ENCODE assay signal across 5 fruit fly cellular contexts in genomic region chr2L:9176114-9176553, dm6.
TF ChIP-seq lines count a peak whose summit lies in the region.

No protein-coding gene starts in this region.

TF ChIP-seq in whole organism, adult, 20 proteins besides CTCF, POLR2A, EP300 and RAD21 (continued from another document):
- TF ChIP-seq CG14711 (tag; optimal IDR thresholded peaks at IDR 0.05; lab: Kevin White, UChicago) (peak; percentile 47), CG33017 (tag; optimal IDR thresholded peaks at IDR 0.05; lab: Kevin White, UChicago) (peak; percentile 70), cnc (optimal IDR thresholded peaks at IDR 0.05; lab: Kevin White, UChicago) (no peak)

TF ChIP-seq in whole organism, embryonic, 481 proteins besides CTCF, POLR2A, EP300 and RAD21 (continued from another document and continues in another):
- peak; percentile 76 for TF ChIP-seq ci (GFP tag; IDR thresholded peaks at IDR 0.05; lab: Robert Waterston, UW)
- TF ChIP-seq gsb (GFP tag; IDR thresholded peaks at IDR 0.05; lab: Robert Waterston, UW) = no peak
- no peak for TF ChIP-seq Dad (GFP tag; optimal IDR thresholded peaks at IDR 0.05; lab: Kevin White, UChicago)
- TF ChIP-seq CG6791 (GFP tag; IDR thresholded peaks at IDR 0.05; lab: Robert Waterston, UW; ENCODE audit: partially characterized antibody) = 0 out of 3 replicates have a peak, but pooled peaks have one; percentile 43
- TF ChIP-seq stc (GFP tag; IDR thresholded peaks at IDR 0.05; lab: Robert Waterston, UW) = peak; percentile 57; the same call in 1 of the 2 replicates
- peak; percentile 62; the same call in 1 of the 2 replicates for TF ChIP-seq seq (GFP tag; IDR thresholded peaks at IDR 0.05; lab: Robert Waterston, UW)
- TF ChIP-seq hkb (optimal IDR thresholded peaks at IDR 0.05; lab: Kevin White, UChicago) = no peak
- peak; percentile 52; the same call in 1 of the 2 replicates for TF ChIP-seq hkb (GFP tag; IDR thresholded peaks at IDR 0.05; lab: Robert Waterston, UW)
- TF ChIP-seq CG1832 (GFP tag; optimal IDR thresholded peaks at IDR 0.05; lab: Kevin White, UChicago) = peak; percentile 97
- TF ChIP-seq pnt (GFP tag; optimal IDR thresholded peaks at IDR 0.05; lab: Kevin White, UChicago) = no peak
- TF ChIP-seq gro (GFP tag; optimal IDR thresholded peaks at IDR 0.05; lab: Kevin White, UChicago) = peak; percentile 18
- no peak for TF ChIP-seq tgo (GFP tag; IDR thresholded peaks at IDR 0.05; lab: Robert Waterston, UW)
- TF ChIP-seq sqz (GFP tag; optimal IDR thresholded peaks at IDR 0.05; lab: Kevin White, UChicago) = peak; percentile 15
- peak; percentile 44 for TF ChIP-seq cwo (GFP tag; optimal IDR thresholded peaks at IDR 0.05; lab: Kevin White, UChicago)
- TF ChIP-seq chinmo (GFP tag; IDR thresholded peaks at IDR 0.05; lab: Robert Waterston, UW; ENCODE audit: partially characterized antibody) = peak; percentile 95
- TF ChIP-seq Dll (GFP tag; IDR thresholded peaks at IDR 0.05; lab: Robert Waterston, UW; ENCODE audit: partially characterized antibody) = no peak
- peak; percentile 70 for TF ChIP-seq CG32532 (GFP tag; IDR thresholded peaks at IDR 0.05; lab: Robert Waterston, UW)
- 0 out of 4 replicates have a peak, but pooled peaks have one; percentile 31 for TF ChIP-seq Gug (GFP tag; IDR thresholded peaks at IDR 0.05; lab: Robert Waterston, UW)
- no peak for TF ChIP-seq kay (GFP tag; optimal IDR thresholded peaks at IDR 0.05; lab: Kevin White, UChicago)
- TF ChIP-seq CG3726 (GFP tag; IDR thresholded peaks at IDR 0.05; lab: Robert Waterston, UW) = no peak
- TF ChIP-seq Hr78 (GFP tag; optimal IDR thresholded peaks at IDR 0.05; lab: Kevin White, UChicago) = peak in 1 of 2 experiments; percentile 83
- peak; percentile 59 for TF ChIP-seq CG3281 (GFP tag; optimal IDR thresholded peaks at IDR 0.05; lab: Kevin White, UChicago)
- TF ChIP-seq Trl (optimal IDR thresholded peaks at IDR 0.05; lab: Kevin White, UChicago) = peak; percentile 97 to 99
- TF ChIP-seq Trl (GFP tag; optimal IDR thresholded peaks at IDR 0.05; lab: Kevin White, UChicago) = peak; percentile 66
- TF ChIP-seq Camta (GFP tag; optimal IDR thresholded peaks at IDR 0.05; lab: Kevin White, UChicago) = peak; percentile 35
- no peak for TF ChIP-seq ash1 (GFP tag; optimal IDR thresholded peaks at IDR 0.05; lab: Kevin White, UChicago)
- no peak for TF ChIP-seq CG1647 (GFP tag; optimal IDR thresholded peaks at IDR 0.05; lab: Kevin White, UChicago)
- peak; percentile 100 for TF ChIP-seq CG3163 (GFP tag; optimal IDR thresholded peaks at IDR 0.05; lab: Kevin White, UChicago)
- TF ChIP-seq CG12071 (GFP tag; optimal IDR thresholded peaks at IDR 0.05; lab: Kevin White, UChicago) = peak; percentile 61
- TF ChIP-seq CG4282 (GFP tag; optimal IDR thresholded peaks at IDR 0.05; lab: Kevin White, UChicago) = no peak
- no peak for TF ChIP-seq CkIIα-i1 (GFP tag; IDR thresholded peaks at IDR 0.05; lab: Robert Waterston, UW)

TF ChIP-seq in whole organism, prepupa, 60 proteins besides CTCF, POLR2A, EP300 and RAD21 (continued from another document and continues in another):
- peak; percentile 46 for TF ChIP-seq topi (GFP tag; optimal IDR thresholded peaks at IDR 0.05; lab: Kevin White, UChicago)
- no peak for TF ChIP-seq Eip78C (GFP tag; lab: Kevin White, UChicago)
- TF ChIP-seq Met (GFP tag; optimal IDR thresholded peaks at IDR 0.05; lab: Kevin White, UChicago) = peak; percentile 5
- peak; percentile 88 for TF ChIP-seq CG6854 (GFP tag; optimal IDR thresholded peaks at IDR 0.05; lab: Kevin White, UChicago)
- TF ChIP-seq spab (GFP tag; optimal IDR thresholded peaks at IDR 0.05; lab: Kevin White, UChicago) = no peak
- no peak for TF ChIP-seq OdsH (GFP tag; optimal IDR thresholded peaks at IDR 0.05; lab: Kevin White, UChicago)
- TF ChIP-seq CG11294 (GFP tag; IDR thresholded peaks at IDR 0.05; lab: Robert Waterston, UW) = peak; percentile 51; the same call in 1 of the 2 replicates
- TF ChIP-seq Lpt (GFP tag; optimal IDR thresholded peaks at IDR 0.05; lab: Kevin White, UChicago) = peak; percentile 46
- TF ChIP-seq Eip75B (GFP tag; optimal IDR thresholded peaks at IDR 0.05; lab: Kevin White, UChicago) = peak; percentile 14
- TF ChIP-seq CG3032 (tag; optimal IDR thresholded peaks at IDR 0.05; lab: Kevin White, UChicago) = no peak
- TF ChIP-seq CG3919 (GFP tag; optimal IDR thresholded peaks at IDR 0.05; lab: Kevin White, UChicago) = peak; percentile 26
- no peak for TF ChIP-seq lz (GFP tag; optimal IDR thresholded peaks at IDR 0.05; lab: Kevin White, UChicago)
- TF ChIP-seq Ets96B (tag; optimal IDR thresholded peaks at IDR 0.05; lab: Kevin White, UChicago) = peak; percentile 49
- TF ChIP-seq CG16779 (tag; optimal IDR thresholded peaks at IDR 0.05; lab: Kevin White, UChicago) = peak; percentile 78
- TF ChIP-seq Sox102F (GFP tag; optimal IDR thresholded peaks at IDR 0.05; lab: Kevin White, UChicago) = no peak
- peak; percentile 70 for TF ChIP-seq Eip93F (GFP tag; optimal IDR thresholded peaks at IDR 0.05; lab: Kevin White, UChicago)
- peak; percentile 47 for TF ChIP-seq CG9139 (GFP tag; optimal IDR thresholded peaks at IDR 0.05; lab: Kevin White, UChicago)
- no peak for TF ChIP-seq Hr38 (GFP tag; optimal IDR thresholded peaks at IDR 0.05; lab: Kevin White, UChicago)
- TF ChIP-seq Gug (GFP tag; IDR thresholded peaks at IDR 0.05; lab: Robert Waterston, UW) = peak; percentile 31
- peak; percentile 90 for TF ChIP-seq CG6163 (GFP tag; IDR thresholded peaks at IDR 0.05; lab: Robert Waterston, UW)
- no peak for TF ChIP-seq cyc (GFP tag; optimal IDR thresholded peaks at IDR 0.05; lab: Kevin White, UChicago)
- TF ChIP-seq Hr4 (GFP tag; optimal IDR thresholded peaks at IDR 0.05; lab: Kevin White, UChicago) = no peak
- peak; percentile 9 for TF ChIP-seq CG6792 (GFP tag; optimal IDR thresholded peaks at IDR 0.05; lab: Kevin White, UChicago)
- TF ChIP-seq CG31627 (GFP tag; optimal IDR thresholded peaks at IDR 0.05; lab: Kevin White, UChicago) = no peak
- TF ChIP-seq CG10669 (GFP tag; optimal IDR thresholded peaks at IDR 0.05; lab: Kevin White, UChicago) = no peak
- TF ChIP-seq ss (GFP tag; optimal IDR thresholded peaks at IDR 0.05; lab: Kevin White, UChicago) = peak; percentile 81
- peak; percentile 99 for TF ChIP-seq svp (GFP tag; lab: Kevin White, UChicago)
- no peak for TF ChIP-seq Smox (GFP tag; optimal IDR thresholded peaks at IDR 0.05; lab: Kevin White, UChicago)
- peak; percentile 32 for TF ChIP-seq CG34406 (GFP tag; optimal IDR thresholded peaks at IDR 0.05; lab: Kevin White, UChicago)
- TF ChIP-seq dac (GFP tag; optimal IDR thresholded peaks at IDR 0.05; lab: Kevin White, UChicago) = no peak
- TF ChIP-seq CG11762 (GFP tag; optimal IDR thresholded peaks at IDR 0.05; lab: Kevin White, UChicago; ENCODE audit: insufficient read depth) = no peak
- no peak for TF ChIP-seq Hr39 (GFP tag; optimal IDR thresholded peaks at IDR 0.05; lab: Kevin White, UChicago)
- peak; percentile 88 for TF ChIP-seq eg (GFP tag; IDR thresholded peaks at IDR 0.05; lab: Robert Waterston, UW)
- peak; percentile 84 for TF ChIP-seq fkh (GFP tag; optimal IDR thresholded peaks at IDR 0.05; lab: Kevin White, UChicago)
- TF ChIP-seq CG8319 (GFP tag; optimal IDR thresholded peaks at IDR 0.05; lab: Kevin White, UChicago) = peak; percentile 22

TF ChIP-seq in whole organism, pupa, 21 proteins besides CTCF, POLR2A, EP300 and RAD21 (continued from another document):
- peak; percentile 89 for TF ChIP-seq CG12605 (GFP tag; IDR thresholded peaks at IDR 0.05; lab: Robert Waterston, UW)

TF ChIP-seq in whole organism, wandering third instar larva, 38 proteins besides CTCF, POLR2A, EP300 and RAD21 (continued from another document):
- TF ChIP-seq dsf (GFP tag; optimal IDR thresholded peaks at IDR 0.05; lab: Kevin White, UChicago; ENCODE audit: borderline replicate concordance) (no peak), HLH106 (tag; optimal IDR thresholded peaks at IDR 0.05; lab: Kevin White, UChicago) (no peak), usp (GFP tag; optimal IDR thresholded peaks at IDR 0.05; lab: Kevin White, UChicago) (no peak), N (GFP tag; optimal IDR thresholded peaks at IDR 0.05; lab: Kevin White, UChicago) (no peak), Jra (GFP tag; optimal IDR thresholded peaks at IDR 0.05; lab: Kevin White, UChicago) (peak; percentile 63), rgr (GFP tag; optimal IDR thresholded peaks at IDR 0.05; lab: Kevin White, UChicago) (peak; percentile 40), jim (GFP tag; optimal IDR thresholded peaks at IDR 0.05; lab: Kevin White, UChicago) (no peak), pan (optimal IDR thresholded peaks at IDR 0.05; lab: Kevin White, UChicago) (no peak), Mio (GFP tag; optimal IDR thresholded peaks at IDR 0.05; lab: Kevin White, UChicago) (no peak), Hr83 (GFP tag; optimal IDR thresholded peaks at IDR 0.05; lab: Kevin White, UChicago; ENCODE audit: poor library complexity, severe bottlenecking) (peak; percentile 84), Hnf4 (GFP tag; optimal IDR thresholded peaks at IDR 0.05; lab: Kevin White, UChicago) (no peak), Myc (optimal IDR thresholded peaks at IDR 0.05; lab: Kevin White, UChicago) (no peak), Dif (GFP tag; optimal IDR thresholded peaks at IDR 0.05; lab: Kevin White, UChicago; ENCODE audit: partially characterized antibody) (peak; percentile 96), brk (GFP tag; optimal IDR thresholded peaks at IDR 0.05; lab: Kevin White, UChicago) (no peak), sage (GFP tag; optimal IDR thresholded peaks at IDR 0.05; lab: Kevin White, UChicago) (peak; percentile 9), foxo (GFP tag; optimal IDR thresholded peaks at IDR 0.05; lab: Kevin White, UChicago) (peak in 1 of 2 experiments; percentile 1)
